Worm (Caenorhabditis elegans) whole organism, young adult: ENCODE results near the gene D1054.1.

Source experiments
- F10E7.11 ChIP-seq: sonication (generic microtip); optimal IDR thresholded peaks from 2 replicates; lab custom pipeline; 2017; ENCODE audit warnings: mild to moderate bottlenecking, missing genetic modification characterization, moderate library complexity, missing compliant biosample characterization
- F33H1.4 ChIP-seq: fragments of 200-800 bp; sonication (Bioruptor generic); IDR thresholded peaks from 2 replicates; pipeline ENCODE4 v1.3.6; 2022; ENCODE audit warnings: missing genetic modification reagents, missing genetic modification characterization, missing compliant biosample characterization
- F39B2.1 ChIP-seq: fragments of 200-800 bp; sonication (Bioruptor generic); IDR thresholded peaks from 2 replicates; pipeline ENCODE4 v1.3.6; 2022; ENCODE audit warnings: missing genetic modification reagents, missing genetic modification characterization, missing compliant biosample characterization
- K11D2.4 ChIP-seq: fragments of 200-800 bp; sonication (Bioruptor generic); IDR thresholded peaks from 2 replicates; pipeline ENCODE4 v1.3.6; 2022; ENCODE audit warnings: missing genetic modification reagents, missing genetic modification characterization, missing compliant biosample characterization
- Y53G8AR.9 ChIP-seq: fragments of 200-800 bp; sonication (Bioruptor generic); conservative IDR thresholded peaks from 2 replicates; pipeline ENCODE4 v1.3.6; 2022; ENCODE audit warnings: missing genetic modification reagents, missing genetic modification characterization, missing compliant biosample characterization
- Y56A3A.18 ChIP-seq: fragments of 200-800 bp; sonication (Bioruptor generic); IDR thresholded peaks from 2 replicates; pipeline ENCODE4 v1.3.6; 2022; ENCODE audit warnings: missing genetic modification reagents, missing genetic modification characterization, missing compliant biosample characterization
- atf-7 ChIP-seq: sonication (generic microtip); optimal IDR thresholded peaks from 2 replicates; lab custom pipeline; 2017; ENCODE audit warnings: mild to moderate bottlenecking, missing genetic modification characterization, missing compliant biosample characterization
- attf-5 ChIP-seq: fragments of 200-800 bp; sonication (Bioruptor generic); optimal IDR thresholded peaks from 2 replicates; lab custom pipeline; 2018; ENCODE audit warnings: mild to moderate bottlenecking, missing genetic modification characterization, missing compliant biosample characterization
- cebp-1 ChIP-seq, 2 experiments: fragments of 200-800 bp in 1 of 2; sonication (Bioruptor generic) in 1 of 2; sonication (generic microtip) in 1 of 2; IDR thresholded peaks in 1 of 2; optimal IDR thresholded peaks in 1 of 2; 2 replicates each; pipeline versions ENCODE4 v1.3.6 to Lab custom; 2017 to 2022; ENCODE audit warnings: missing compliant biosample characterization in 2 of 2, missing genetic modification characterization in 2 of 2, mild to moderate bottlenecking in 1 of 2, missing genetic modification reagents in 1 of 2, moderate library complexity in 1 of 2
- chd-7 ChIP-seq: sonication (generic microtip); optimal IDR thresholded peaks from 2 replicates; lab custom pipeline; 2016; ENCODE audit warnings: mild to moderate bottlenecking, missing genetic modification characterization, moderate library complexity, missing compliant biosample characterization
- dox-1 ChIP-seq: fragments of 200-800 bp; sonication (Bioruptor generic); IDR thresholded peaks from 2 replicates; pipeline ENCODE4 v1.3.6; 2022; ENCODE audit warnings: missing genetic modification reagents, missing genetic modification characterization, missing compliant biosample characterization
- egl-44 ChIP-seq: fragments of 200-800 bp; sonication (Bioruptor generic); IDR thresholded peaks from 2 replicates; pipeline ENCODE4 v1.3.6; 2022; ENCODE audit warnings: missing genetic modification reagents, missing genetic modification characterization, missing compliant biosample characterization
- ets-4 ChIP-seq: fragments of 200-800 bp; sonication (Bioruptor generic); optimal IDR thresholded peaks from 2 replicates; lab custom pipeline; 2018; ENCODE audit warnings: mild to moderate bottlenecking, missing genetic modification characterization, missing compliant biosample characterization
- gei-17 ChIP-seq: fragments of 200-800 bp; sonication (Bioruptor generic); optimal IDR thresholded peaks from 2 replicates; lab custom pipeline; 2018; ENCODE audit warnings: mild to moderate bottlenecking, missing genetic modification characterization, missing compliant biosample characterization
- him-1 ChIP-seq: sonication (generic microtip); optimal IDR thresholded peaks from 2 replicates; lab custom pipeline; 2016; ENCODE audit warnings: missing genotype, missing genetic modification reagents, missing genetic modification characterization, missing compliant biosample characterization
- lag-1 ChIP-seq: fragments of 200-800 bp; sonication (Bioruptor generic); IDR thresholded peaks from 2 replicates; pipeline ENCODE4 v1.3.6; 2022; ENCODE audit warnings: missing genetic modification reagents, missing genetic modification characterization, missing compliant biosample characterization
- let-607 ChIP-seq, 2 experiments: fragments of 200-800 bp in 1 of 2; sonication (Bioruptor generic) in 1 of 2; sonication (generic microtip) in 1 of 2; optimal IDR thresholded peaks; 2 replicates each; lab custom pipeline; 2016 to 2018; ENCODE audit warnings: mild to moderate bottlenecking in 2 of 2, missing compliant biosample characterization in 2 of 2, missing genetic modification characterization in 2 of 2, moderate library complexity in 2 of 2, missing genotype in 1 of 2
- lin-26 ChIP-seq: fragments of 200-800 bp; sonication (Bioruptor generic); IDR thresholded peaks from 2 replicates; pipeline ENCODE4 v1.3.6; 2022; ENCODE audit warnings: missing genetic modification reagents, missing genetic modification characterization, missing compliant biosample characterization
- lin-35 ChIP-seq, 3 experiments: fragments of 150-350 bp in 2 of 3; sonication (generic microtip) in 1 of 3; optimal IDR thresholded peaks; 2 replicates each; lab custom pipeline; 2014 to 2018; ENCODE audit warnings: missing biosample characterization in 3 of 3, missing genetic modification characterization in 3 of 3, missing genetic modification reagents in 3 of 3
- lin-40 ChIP-seq: sonication (generic microtip); optimal IDR thresholded peaks from 2 replicates; lab custom pipeline; 2016; ENCODE audit warnings: missing genetic modification characterization, mild to moderate bottlenecking, missing compliant biosample characterization, missing genotype, missing genetic modification reagents
- lir-1 ChIP-seq: fragments of 200-800 bp; sonication (Bioruptor generic); conservative IDR thresholded peaks from 2 replicates; pipeline ENCODE4 v1.3.6; 2022; ENCODE audit warnings: missing genetic modification reagents, missing genetic modification characterization, missing compliant biosample characterization
- nhr-80 ChIP-seq: sonication (generic microtip); optimal IDR thresholded peaks from 2 replicates; lab custom pipeline; 2016; ENCODE audit warnings: missing genetic modification characterization, missing compliant biosample characterization
- pbrm-1 ChIP-seq: fragments of 200-800 bp; sonication (Bioruptor generic); IDR thresholded peaks from 2 replicates; pipeline ENCODE4 v1.3.6; 2022; ENCODE audit warnings: missing genetic modification reagents, missing genetic modification characterization, missing compliant biosample characterization
- rcor-1 ChIP-seq: fragments of 200-800 bp; sonication (Bioruptor generic); IDR thresholded peaks from 2 replicates; pipeline ENCODE4 v1.3.6; 2022; ENCODE audit warnings: missing genetic modification reagents, missing genetic modification characterization, missing compliant biosample characterization
- somi-1 ChIP-seq: fragments of 200-800 bp; sonication (Bioruptor generic); optimal IDR thresholded peaks from 2 replicates; lab custom pipeline; 2018; ENCODE audit warnings: mild to moderate bottlenecking, missing genetic modification characterization, missing compliant biosample characterization
- tbp1 ChIP-seq: fragments of 200-800 bp; sonication (Bioruptor generic); optimal IDR thresholded peaks from 2 replicates; lab custom pipeline; 2018; ENCODE audit warnings: mild to moderate bottlenecking, missing genetic modification characterization, missing compliant biosample characterization
- tbx-9 ChIP-seq: sonication (generic microtip); optimal IDR thresholded peaks from 2 replicates; lab custom pipeline; 2016; ENCODE audit warnings: borderline replicate concordance, missing genetic modification characterization, inconsistent platforms, missing compliant biosample characterization
- zfh-2 ChIP-seq: fragments of 200-800 bp; sonication (Bioruptor generic); conservative IDR thresholded peaks from 2 replicates; pipeline ENCODE4 v1.3.6; 2022; ENCODE audit warnings: missing genetic modification reagents, missing genetic modification characterization, missing compliant biosample characterization
- ztf-22 ChIP-seq: fragments of 200-800 bp; sonication (Bioruptor generic); optimal IDR thresholded peaks from 2 replicates; lab custom pipeline; 2018; ENCODE audit warnings: mild to moderate bottlenecking, missing genetic modification characterization, moderate library complexity, missing compliant biosample characterization
- ztf-25 ChIP-seq: fragments of 200-800 bp; sonication (Bioruptor generic); IDR thresholded peaks from 2 replicates; pipeline ENCODE4 v1.3.6; 2022; ENCODE audit warnings: missing genetic modification reagents, missing genetic modification characterization, missing compliant biosample characterization
- ztf-26 ChIP-seq: sonication (generic microtip); optimal IDR thresholded peaks from 2 replicates; lab custom pipeline; 2017; ENCODE audit warnings: missing genetic modification characterization, missing compliant biosample characterization

D1054.1 gene

ce11 chrV:10731989-10732472, 38.0 kb downstream of the D1054.1 start, which contains the start of gene T28B11.1:
Gene T28B11.1, minus strand, starts transcription at chrV:10732422.
- no peak for TF ChIP-seq rcor-1 (GFP tag; lab: Robert Waterston, UW)

DNA sequence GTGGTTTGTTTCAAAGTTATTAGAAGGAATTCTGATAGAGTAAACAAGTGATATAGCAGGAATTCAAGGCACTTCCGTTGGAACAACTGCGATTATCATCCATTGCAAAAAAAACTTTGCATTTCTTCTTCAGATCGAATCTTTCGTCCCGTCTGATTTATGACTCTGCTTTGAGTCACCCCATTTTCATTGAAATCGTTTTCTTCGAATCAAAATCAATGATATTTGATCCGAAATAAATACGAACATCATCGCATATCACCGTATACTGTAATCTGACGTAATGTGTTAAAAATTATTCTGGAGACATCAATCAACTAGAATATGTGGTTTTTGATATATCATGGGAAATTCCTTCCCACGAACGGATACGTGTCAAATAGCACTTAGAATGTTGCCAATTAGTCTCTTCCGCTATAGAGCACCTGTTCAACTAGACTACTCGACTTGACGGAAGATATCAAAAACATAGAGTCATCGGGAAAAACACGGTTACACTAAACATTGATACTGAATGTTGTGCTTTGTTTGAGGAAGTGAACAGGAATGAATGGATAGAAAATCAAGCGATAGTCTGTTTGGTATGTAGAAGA, 39.1 kb downstream of the D1054.1 start:
- TF ChIP-seq Y56A3A.18 (GFP tag; lab: Robert Waterston, UW) = 0 out of 2 replicates have a peak, but pooled peaks have one; percentile 18
- TF ChIP-seq lin-26 (GFP tag; lab: Robert Waterston, UW) = no peak

- TF ChIP-seq atf-7 (tag; lab: Kevin White, UChicago) (peak; percentile 51), lin-40 (tag; lab: Kevin White, UChicago) (peak; percentile 18), lin-35 (GFP tag; optimal IDR thresholded peaks at IDR 0.05; lab: Kevin White, UChicago) (no peak), nhr-80 (tag; lab: Kevin White, UChicago) (peak; percentile 84), chd-7 (tag; lab: Kevin White, UChicago) (no peak), ets-4 (GFP tag; lab: Kevin White, UChicago) (peak; percentile 35), egl-44 (GFP tag; lab: Robert Waterston, UW) (no peak), ztf-25 (GFP tag; lab: Robert Waterston, UW) (no peak), zfh-2 (GFP tag; lab: Robert Waterston, UW) (no peak), dox-1 (GFP tag; lab: Robert Waterston, UW) (peak; percentile 15; the same call in 1 of the 2 replicates), gei-17 (no peak), tbp1 (GFP tag; lab: Kevin White, UChicago) (peak; percentile 5), pbrm-1 (GFP tag; lab: Robert Waterston, UW) (no peak), ztf-22 (peak; percentile 29), F39B2.1 (GFP tag; lab: Robert Waterston, UW) (no peak), F10E7.11 (tag; lab: Kevin White, UChicago) (no peak), tbx-9 (tag; lab: Kevin White, UChicago) (no peak), ztf-26 (tag; lab: Kevin White, UChicago) (peak; percentile 17), cebp-1 (GFP tag; IDR thresholded peaks at IDR 0.05; lab: Robert Waterston, UW) (no peak), cebp-1 (tag; optimal IDR thresholded peaks at IDR 0.05; lab: Kevin White, UChicago) (peak; percentile 38)
These were observed 40.5 kb downstream of the D1054.1 start for ce11 chrV:10729456-10729904.

- TF ChIP-seq lag-1 (GFP tag; lab: Robert Waterston, UW) = no peak
- no peak for TF ChIP-seq lir-1 (GFP tag; lab: Robert Waterston, UW)
- TF ChIP-seq somi-1 (GFP tag; lab: Kevin White, UChicago) = peak; percentile 26
- TF ChIP-seq K11D2.4 = 0 out of 2 replicates have a peak, but pooled peaks have one; percentile 24
- no peak for TF ChIP-seq F33H1.4
- TF ChIP-seq Y53G8AR.9 (GFP tag; lab: Robert Waterston, UW) = 0 out of 2 replicates have a peak, but pooled peaks have one; percentile 19
- TF ChIP-seq him-1 = no peak
These were observed 42.4 kb downstream of the D1054.1 start for ce11 chrV:10727651-10728050.

- no peak for TF ChIP-seq attf-5 (GFP tag; lab: Kevin White, UChicago)
- TF ChIP-seq nhr-80 (tag; lab: Kevin White, UChicago) = peak; percentile 86
- no peak for TF ChIP-seq let-607 (tag; optimal IDR thresholded peaks at IDR 0.05; lab: Kevin White, UChicago)
These were observed 43.3 kb downstream of the D1054.1 start for ce11 chrV:10726691-10727090.
